Fruit fly (Drosophila melanogaster) whole organism, embryonic: Measurements from ENCODE around the gene eIF3i.

ENCODE experiments used
- CG10321 ChIP-seq: fragments of 200-800 bp; sonication (Bioruptor generic); IDR thresholded peaks from 2 replicates; pipeline ENCODE4 v1.3.6; 2022; ENCODE audit warnings: missing biosample characterization, missing genetic modification characterization
- CG11085 ChIP-seq: fragments of 200-800 bp; sonication (Bioruptor generic); IDR thresholded peaks from 2 replicates; pipeline ENCODE4 v1.3.6; 2022; ENCODE audit warnings: missing biosample characterization, missing genetic modification characterization
- CG12299 ChIP-seq: fragments of 200-800 bp; sonication (Bioruptor generic); optimal IDR thresholded peaks from 2 replicates; lab custom pipeline; 2018; ENCODE audit warnings: missing biosample characterization, mild to moderate bottlenecking, missing genetic modification characterization
- CG13287 ChIP-seq: fragments of 200-800 bp; sonication (Bioruptor generic); IDR thresholded peaks from 2 replicates; pipeline ENCODE4 v1.3.6; 2022; ENCODE audit warnings: missing biosample characterization, missing genetic modification characterization; ENCODE audit not compliant: partially characterized antibody
- CG13424 ChIP-seq: fragments of 200-800 bp; sonication (Bioruptor generic); optimal IDR thresholded peaks from 2 replicates; lab custom pipeline; 2019; ENCODE audit warnings: missing biosample characterization, mild to moderate bottlenecking, missing genetic modification characterization, moderate library complexity
- CG14014 ChIP-seq: fragments of 200-800 bp; sonication (Bioruptor generic); IDR thresholded peaks from 2 replicates; pipeline ENCODE4 v1.3.6; 2022; ENCODE audit warnings: missing biosample characterization, missing genetic modification characterization
- CG15011 ChIP-seq: fragments of 200-800 bp; sonication (Bioruptor generic); optimal IDR thresholded peaks from 3 replicates; lab custom pipeline; 2018; ENCODE audit warnings: missing biosample characterization, mild to moderate bottlenecking, missing genetic modification characterization
- CG18011 ChIP-seq: fragments of 200-800 bp; sonication (Bioruptor generic); optimal IDR thresholded peaks from 2 replicates; lab custom pipeline; 2017; ENCODE audit warnings: missing biosample characterization, missing genetic modification characterization, mild to moderate bottlenecking, moderate library complexity, missing genotype
- CG30020 ChIP-seq: fragments of 200-800 bp; optimal IDR thresholded peaks from 2 replicates; lab custom pipeline; 2019; ENCODE audit warnings: missing biosample characterization, mild to moderate bottlenecking, missing genetic modification characterization, moderate library complexity
- CG30431 ChIP-seq: fragments of 200-800 bp; sonication (Bioruptor generic); optimal IDR thresholded peaks from 2 replicates; lab custom pipeline; 2017; ENCODE audit warnings: missing biosample characterization, missing genetic modification characterization
- CG31441 ChIP-seq: fragments of 200-800 bp; sonication (Bioruptor generic); IDR thresholded peaks from 2 replicates; pipeline ENCODE4 v1.3.6; 2022; ENCODE audit warnings: missing biosample characterization, missing genetic modification characterization
- CG3281 ChIP-seq: fragments of 200-800 bp; sonication (Bioruptor generic); optimal IDR thresholded peaks from 3 replicates; lab custom pipeline; 2017; ENCODE audit warnings: missing biosample characterization, mild to moderate bottlenecking, missing genetic modification characterization
- CG5953 ChIP-seq: fragments of 200-800 bp; sonication (Bioruptor generic); IDR thresholded peaks from 2 replicates; pipeline ENCODE4 v1.3.6; 2022; ENCODE audit warnings: missing biosample characterization, missing genetic modification characterization
- CG6175 ChIP-seq: fragments of 200-800 bp; sonication (Bioruptor generic); IDR thresholded peaks from 3 replicates; pipeline ENCODE4 v1.3.6; 2022; ENCODE audit warnings: missing biosample characterization, missing genetic modification characterization
- CG6254 ChIP-seq: fragments of 200-800 bp; sonication (Bioruptor generic); optimal IDR thresholded peaks from 3 replicates; lab custom pipeline; 2017; ENCODE audit warnings: mild to moderate bottlenecking, missing biosample characterization, missing genetic modification reagents, missing genetic modification characterization
- CG6854 ChIP-seq: fragments of 200-800 bp; sonication (Bioruptor generic); optimal IDR thresholded peaks from 3 replicates; lab custom pipeline; 2017; ENCODE audit warnings: missing biosample characterization, mild to moderate bottlenecking, missing genetic modification characterization
- CG7271 ChIP-seq: fragments of 200-800 bp; sonication (Bioruptor generic); optimal IDR thresholded peaks from 2 replicates; lab custom pipeline; 2018; ENCODE audit warnings: missing biosample characterization, mild to moderate bottlenecking, missing genetic modification characterization, moderate library complexity
- CG8478 ChIP-seq: fragments of >200 bp; optimal IDR thresholded peaks from 2 replicates; lab custom pipeline; 2018
- CHES-1-like ChIP-seq: fragments of 200-800 bp; sonication (Bioruptor generic); optimal IDR thresholded peaks from 2 replicates; lab custom pipeline; 2016; ENCODE audit warnings: missing biosample characterization, missing genetic modification characterization
- CkIIα-i1 ChIP-seq: fragments of 200-800 bp; sonication (Bioruptor generic); IDR thresholded peaks from 2 replicates; pipeline ENCODE4 v1.3.6; 2022; ENCODE audit warnings: missing biosample characterization, missing genetic modification characterization
- Dfd ChIP-seq, 2 experiments: fragments of >200 bp; optimal IDR thresholded peaks; 2 replicates each; lab custom pipeline; 2017; ENCODE audit warnings: missing biosample characterization in 2 of 2, missing genetic modification characterization in 2 of 2
- Dip2 ChIP-seq: fragments of 200-800 bp; sonication (Bioruptor generic); IDR thresholded peaks from 2 replicates; pipeline ENCODE4 v1.3.6; 2022; ENCODE audit warnings: missing biosample characterization, missing genetic modification characterization
- Dp ChIP-seq: fragments of 200-800 bp; sonication (Bioruptor generic); optimal IDR thresholded peaks from 2 replicates; lab custom pipeline; 2018; ENCODE audit warnings: missing biosample characterization, mild to moderate bottlenecking, missing genetic modification characterization, moderate library complexity
- E2f2 ChIP-seq: fragments of 200-800 bp; sonication (Bioruptor generic); IDR thresholded peaks from 2 replicates; pipeline ENCODE4 v1.3.6; 2022; ENCODE audit warnings: missing biosample characterization, missing genetic modification characterization
- GATAe ChIP-seq: fragments of 200-800 bp; sonication (Bioruptor generic); conservative IDR thresholded peaks from 2 replicates; pipeline ENCODE4 v1.3.6; 2022; ENCODE audit warnings: missing biosample characterization, missing genetic modification characterization
- HmgD ChIP-seq: fragments of 200-800 bp; sonication (Bioruptor generic); optimal IDR thresholded peaks from 3 replicates; lab custom pipeline; 2016; ENCODE audit warnings: missing biosample characterization, missing genetic modification characterization
- Hsf ChIP-seq: fragments of 200-800 bp; sonication (Bioruptor generic); optimal IDR thresholded peaks from 3 replicates; lab custom pipeline; 2016; ENCODE audit warnings: missing biosample characterization, missing genetic modification characterization
- Lim3 ChIP-seq: fragments of 200-800 bp; sonication (Bioruptor generic); IDR thresholded peaks from 2 replicates; pipeline ENCODE4 v1.3.6; 2022; ENCODE audit warnings: missing biosample characterization, missing genetic modification characterization
- MBD-R2 ChIP-seq: fragments of 200-800 bp; sonication (Bioruptor generic); IDR thresholded peaks from 2 replicates; pipeline ENCODE4 v1.3.6; 2022; ENCODE audit warnings: missing biosample characterization, missing genetic modification characterization
- Med ChIP-seq: fragments of 200-800 bp; sonication (Bioruptor generic); peaks from one replicate; lab custom pipeline; 2016; ENCODE audit warnings: missing biosample characterization, missing genetic modification characterization, mild to moderate bottlenecking, inconsistent platforms, moderate library complexity
- Scr ChIP-seq: fragments of 200-800 bp; sonication (Bioruptor generic); IDR thresholded peaks from 2 replicates; pipeline ENCODE4 v1.3.6; 2022; ENCODE audit warnings: missing biosample characterization, missing genetic modification characterization; ENCODE audit not compliant: partially characterized antibody
- Six4 ChIP-seq: fragments of 200-800 bp; sonication (Bioruptor generic); optimal IDR thresholded peaks from 2 replicates; lab custom pipeline; 2016; ENCODE audit warnings: missing biosample characterization, missing genetic modification characterization
- ase ChIP-seq: fragments of 200-800 bp; sonication (Bioruptor generic); IDR thresholded peaks from 3 replicates; pipeline ENCODE4 v1.3.6; 2022; ENCODE audit warnings: missing biosample characterization, missing genetic modification characterization
- az2 ChIP-seq: fragments of 200-800 bp; sonication (Bioruptor generic); optimal IDR thresholded peaks from 3 replicates; lab custom pipeline; 2016; ENCODE audit warnings: missing biosample characterization, missing genetic modification characterization
- br ChIP-seq: fragments of >200 bp; optimal IDR thresholded peaks from 2 replicates; lab custom pipeline; 2017
- chinmo ChIP-seq: fragments of 200-800 bp; sonication (Bioruptor generic); IDR thresholded peaks from 4 replicates; pipeline ENCODE4 v1.3.6; 2022; ENCODE audit warnings: missing biosample characterization, missing genetic modification characterization; ENCODE audit not compliant: partially characterized antibody
- crp ChIP-seq, 2 experiments: fragments of 200-800 bp; sonication (Bioruptor generic); optimal IDR thresholded peaks; 2 replicates in 1 of 2; 3 replicates in 1 of 2; lab custom pipeline; 2017; ENCODE audit warnings: missing biosample characterization in 2 of 2, missing genetic modification characterization in 2 of 2, mild to moderate bottlenecking in 1 of 2, moderate library complexity in 1 of 2
- disco-r ChIP-seq: fragments of 200-800 bp; sonication (Bioruptor generic); optimal IDR thresholded peaks from 2 replicates; lab custom pipeline; 2016; ENCODE audit warnings: missing biosample characterization, missing genetic modification characterization
- dmrt11E ChIP-seq: fragments of 200-800 bp; sonication (Bioruptor generic); optimal IDR thresholded peaks from 3 replicates; lab custom pipeline; 2018; ENCODE audit warnings: missing biosample characterization, mild to moderate bottlenecking, missing genetic modification characterization, moderate library complexity
- gce ChIP-seq: fragments of 200-800 bp; sonication (Bioruptor generic); IDR thresholded peaks from 3 replicates; pipeline ENCODE4 v1.3.6; 2022; ENCODE audit warnings: missing biosample characterization, missing genetic modification characterization
- inv ChIP-seq: fragments of 200-800 bp; sonication (Bioruptor generic); IDR thresholded peaks from 2 replicates; pipeline ENCODE4 v1.3.6; 2022; ENCODE audit warnings: missing biosample characterization, missing genetic modification characterization; ENCODE audit not compliant: partially characterized antibody
- lola ChIP-seq, 3 experiments: fragments of >200 bp in 2 of 3; fragments of 200-800 bp in 1 of 3; sonication (Bioruptor generic) in 1 of 3; optimal IDR thresholded peaks; 2 replicates each; lab custom pipeline; 2017 to 2019; ENCODE audit warnings: missing biosample characterization in 3 of 3, missing genetic modification characterization in 3 of 3, mild to moderate bottlenecking in 1 of 3, moderate library complexity in 1 of 3
- onecut ChIP-seq: fragments of 200-800 bp; sonication (Bioruptor generic); IDR thresholded peaks from 2 replicates; pipeline ENCODE4 v1.3.6; 2022; ENCODE audit warnings: missing biosample characterization, missing genetic modification characterization
- pzg ChIP-seq: fragments of 200-800 bp; sonication (Bioruptor generic); optimal IDR thresholded peaks from 3 replicates; lab custom pipeline; 2018; ENCODE audit warnings: missing biosample characterization, mild to moderate bottlenecking, missing genetic modification characterization, moderate library complexity
- ranshi ChIP-seq: fragments of 200-800 bp; sonication (Bioruptor generic); IDR thresholded peaks from 2 replicates; pipeline ENCODE4 v1.3.6; 2022; ENCODE audit warnings: missing biosample characterization, missing genetic modification characterization
- repo ChIP-seq: fragments of 200-800 bp; sonication (Bioruptor generic); optimal IDR thresholded peaks from 2 replicates; lab custom pipeline; 2016; ENCODE audit warnings: missing biosample characterization, missing genetic modification characterization
- sug ChIP-seq: fragments of 200-800 bp; optimal IDR thresholded peaks from 2 replicates; lab custom pipeline; 2019; ENCODE audit warnings: missing biosample characterization, mild to moderate bottlenecking, missing genetic modification characterization, moderate library complexity
- tio ChIP-seq: fragments of 200-800 bp; sonication (Bioruptor generic); optimal IDR thresholded peaks from 2 replicates; lab custom pipeline; 2017; ENCODE audit warnings: missing biosample characterization, missing genetic modification characterization, inconsistent platforms
- tll ChIP-seq, 2 experiments: fragments of 200-800 bp in 1 of 2; fragments of >200 bp in 1 of 2; sonication (Bioruptor generic) in 1 of 2; optimal IDR thresholded peaks; 2 replicates each; lab custom pipeline; 2017 to 2019; ENCODE audit warnings: missing biosample characterization in 2 of 2, missing genetic modification characterization in 2 of 2, mild to moderate bottlenecking in 1 of 2, moderate library complexity in 1 of 2
- yki ChIP-seq: fragments of >200 bp; optimal IDR thresholded peaks from 3 replicates; lab custom pipeline; 2018
- zf30C ChIP-seq: fragments of 200-800 bp; sonication (Bioruptor generic); optimal IDR thresholded peaks from 3 replicates; lab custom pipeline; 2018; ENCODE audit warnings: missing biosample characterization, mild to moderate bottlenecking, missing genetic modification characterization

The eIF3i gene

DNA sequence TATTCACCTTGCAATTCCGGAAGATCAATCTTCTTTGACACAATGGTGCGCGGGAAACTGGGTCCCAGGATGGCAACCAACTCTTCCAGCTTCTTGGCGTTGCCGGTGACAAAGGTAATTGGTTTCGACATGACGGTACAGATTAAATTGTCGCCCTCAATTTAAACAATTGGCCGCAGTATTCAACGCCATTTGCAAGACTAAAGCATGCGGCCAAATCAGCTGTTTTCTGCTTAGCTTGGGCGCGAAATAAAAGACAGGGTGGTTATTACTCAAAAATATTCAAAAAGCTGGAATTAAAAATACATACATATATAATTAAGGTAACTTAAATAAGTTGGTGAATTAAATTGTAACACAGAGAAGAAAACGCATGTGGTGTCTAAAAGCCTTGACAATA, 11.6 kb upstream of the eIF3i start, which contains the start of gene CG8891:
Gene CG8891 (minus strand): TSS at position 242 of the 400 bp plus-strand sequence.
- TF ChIP-seq crp (GFP tag; optimal IDR thresholded peaks at IDR 0.05; lab: Kevin White, UChicago) (peak in 1 of 2 experiments; percentile 83), CG14014 (no peak), CG18011 (GFP tag; lab: Kevin White, UChicago) (peak; percentile 17), CkIIα-i1 (GFP tag; lab: Robert Waterston, UW) (no peak), chinmo (0 out of 4 replicates have a peak, but pooled peaks have one; percentile 64), Med (GFP tag; lab: Kevin White, UChicago) (peak; percentile 25), E2f2 (GFP tag; lab: Robert Waterston, UW) (peak; percentile 88), ranshi (GFP tag; lab: Robert Waterston, UW) (no peak), CG8478 (no peak), CHES-1-like (GFP tag; lab: Kevin White, UChicago) (no peak), Dip2 (GFP tag; lab: Robert Waterston, UW) (no peak), MBD-R2 (GFP tag; lab: Robert Waterston, UW) (peak; percentile 52), CG6175 (GFP tag; lab: Robert Waterston, UW) (no peak), lola (GFP tag; optimal IDR thresholded peaks at IDR 0.05; lab: Kevin White, UChicago) (no peak), disco-r (GFP tag; lab: Kevin White, UChicago) (no peak), Six4 (no peak), pzg (GFP tag; lab: Kevin White, UChicago) (peak; percentile 8), CG11085 (no peak), CG13287 (GFP tag; lab: Robert Waterston, UW) (peak; percentile 16; the same call in 1 of the 2 replicates), CG6254 (GFP tag; lab: Kevin White, UChicago) (peak; percentile 97), CG3281 (GFP tag; lab: Kevin White, UChicago) (peak; percentile 83), CG10321 (GFP tag; lab: Robert Waterston, UW) (no peak), tio (GFP tag; lab: Kevin White, UChicago) (no peak), Dp (peak; percentile 77)

DNA sequence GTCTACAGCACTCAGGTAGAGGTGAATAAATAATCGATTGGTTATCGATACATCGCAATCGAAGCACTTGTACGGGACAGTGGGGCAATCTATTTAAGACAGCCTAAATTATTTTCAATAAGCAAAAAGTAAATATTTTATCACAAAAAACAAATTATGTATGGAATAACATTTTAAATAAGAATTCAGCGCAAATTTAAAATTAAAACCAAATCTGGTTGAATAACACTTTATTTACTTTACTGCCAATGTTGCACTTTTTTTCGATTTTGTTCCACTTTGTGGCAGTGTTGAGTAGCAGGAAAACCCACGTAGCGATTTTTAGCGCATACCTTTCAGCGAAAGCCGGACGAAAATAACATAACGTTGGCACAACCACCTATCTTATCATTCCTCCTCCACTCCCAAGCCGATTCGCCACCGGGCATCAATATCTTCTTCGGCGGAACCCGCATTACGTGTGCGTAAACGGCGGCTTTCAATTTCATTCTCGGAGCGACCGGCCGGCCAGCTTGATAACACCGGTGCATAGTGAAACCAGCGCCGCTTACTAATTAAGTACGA, 9.5 kb upstream of the eIF3i start, which contains the start of the genes Gmd and CG3792:
Gene Gmd (minus strand): TSS at position 36 of the 564 bp plus-strand sequence.
Gene CG3792 (plus strand): TSS at position 325 of the 564 bp plus-strand sequence.
- peak; percentile 86 for TF ChIP-seq repo
- peak; percentile 90 for TF ChIP-seq GATAe (GFP tag; lab: Robert Waterston, UW)
- TF ChIP-seq CG31441 (GFP tag; lab: Robert Waterston, UW), result peak; percentile 97
- peak; percentile 82 for TF ChIP-seq Scr (GFP tag; lab: Robert Waterston, UW)
- peak; percentile 71 for TF ChIP-seq Lim3 (GFP tag; lab: Robert Waterston, UW)
- peak; percentile 77 for TF ChIP-seq CG7271 (tag; lab: Kevin White, UChicago)
- TF ChIP-seq inv (GFP tag; lab: Robert Waterston, UW), result peak; percentile 84
- no peak for TF ChIP-seq yki
- peak; percentile 81 for TF ChIP-seq CG30020 (tag; lab: Kevin White, UChicago)
- TF ChIP-seq HmgD (GFP tag; lab: Kevin White, UChicago), result peak; percentile 87
- peak; percentile 97 for TF ChIP-seq Hsf (GFP tag; lab: Kevin White, UChicago)
- TF ChIP-seq dmrt11E (tag; lab: Kevin White, UChicago), result peak; percentile 95
- no peak for TF ChIP-seq br
- peak; percentile 90 for TF ChIP-seq CG30431 (GFP tag; lab: Kevin White, UChicago)
- peak; percentile 88 for TF ChIP-seq CG13424 (tag; lab: Kevin White, UChicago)
- peak; percentile 85; the same call in 2 of the 3 replicates for TF ChIP-seq gce (GFP tag; lab: Robert Waterston, UW)
- peak; percentile 93 for TF ChIP-seq CG5953
- TF ChIP-seq onecut, result peak; percentile 89
- no peak for TF ChIP-seq CG15011 (GFP tag; lab: Kevin White, UChicago)
- peak; percentile 79 for TF ChIP-seq CG6854 (GFP tag; lab: Kevin White, UChicago)
- TF ChIP-seq Dfd (GFP tag; optimal IDR thresholded peaks at IDR 0.05; lab: Kevin White, UChicago), result no peak
- peak; percentile 95 for TF ChIP-seq az2 (GFP tag; lab: Kevin White, UChicago)
- peak; percentile 2 for TF ChIP-seq zf30C (GFP tag; lab: Kevin White, UChicago)
- TF ChIP-seq sug (tag; lab: Kevin White, UChicago), result peak; percentile 93
- TF ChIP-seq ase (GFP tag; lab: Robert Waterston, UW), result peak; percentile 94
- TF ChIP-seq tll (GFP tag; optimal IDR thresholded peaks at IDR 0.05; lab: Kevin White, UChicago), result peak; percentile 14 to 44
- peak; percentile 89 for TF ChIP-seq CG12299 (tag; lab: Kevin White, UChicago)
